Fruit fly (Drosophila melanogaster): Measurements from ENCODE around the gene CG43841.

CG43841 gene

DNA sequence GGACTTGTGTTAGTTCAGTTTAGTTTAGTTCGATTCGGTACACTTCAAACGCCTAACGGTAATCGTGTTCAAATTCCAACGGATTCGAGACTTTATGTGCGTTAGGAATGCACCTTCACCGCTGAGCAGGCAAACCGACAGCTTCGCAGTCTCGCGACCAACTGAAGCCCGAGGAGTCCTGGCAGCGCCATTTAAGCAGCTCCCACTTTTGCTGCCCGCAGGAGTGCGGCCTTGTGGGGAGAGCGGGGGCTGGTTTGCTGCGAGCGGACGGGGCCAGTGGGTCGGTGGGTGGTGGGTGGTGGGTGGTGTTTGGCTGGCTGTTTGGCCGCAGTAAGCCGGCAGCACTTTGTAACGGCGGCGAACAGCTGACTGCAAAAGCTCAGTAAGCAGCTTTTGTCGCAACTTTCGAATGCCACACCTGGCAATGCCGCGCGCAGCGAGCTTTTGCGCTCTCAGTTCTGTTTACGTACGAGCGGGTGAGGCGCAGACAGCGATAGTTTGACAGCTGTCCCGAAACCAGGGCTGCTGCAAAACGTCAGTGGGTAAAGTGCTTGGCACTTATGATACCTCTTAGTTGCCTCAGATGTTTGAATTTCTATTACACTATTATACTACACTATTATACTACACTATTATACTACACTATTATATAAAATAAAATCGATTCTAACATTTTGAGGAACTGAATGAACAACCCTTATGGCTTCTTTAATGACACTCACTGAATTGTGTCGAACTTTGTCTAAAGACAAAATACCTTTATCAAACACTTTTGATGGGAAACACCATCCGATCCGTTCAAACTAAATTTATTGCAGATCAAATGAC is 40.1 kb downstream of the CG43841 start, which contains the start of gene CG32547 (continued):
- TF ChIP-seq CG8632 (GFP tag; optimal IDR thresholded peaks at IDR 0.05) (no peak), dsx (GFP tag; optimal IDR thresholded peaks at IDR 0.05; ENCODE audit: poor library complexity, severe bottlenecking) (no peak), dac (GFP tag; optimal IDR thresholded peaks at IDR 0.05) (no peak), CG9139 (GFP tag; optimal IDR thresholded peaks at IDR 0.05) (no peak), CG6808 (GFP tag; optimal IDR thresholded peaks at IDR 0.05) (peak; percentile 12), achi (GFP tag; optimal IDR thresholded peaks at IDR 0.05) (peak; percentile 91), esn (GFP tag; optimal IDR thresholded peaks at IDR 0.05) (peak; percentile 14), CG3919 (GFP tag; optimal IDR thresholded peaks at IDR 0.05) (no peak), CG11294 (GFP tag; IDR thresholded peaks at IDR 0.05) (no peak), ss (GFP tag; optimal IDR thresholded peaks at IDR 0.05) (no peak), Sox15 (GFP tag; optimal IDR thresholded peaks at IDR 0.05) (no peak), CG34406 (GFP tag; optimal IDR thresholded peaks at IDR 0.05) (no peak), acj6 (GFP tag; optimal IDR thresholded peaks at IDR 0.05) (no peak), pdm3 (GFP tag; optimal IDR thresholded peaks at IDR 0.05) (no peak), Blimp-1 (GFP tag; optimal IDR thresholded peaks at IDR 0.05) (no peak), Eip78C (GFP tag) (peak; percentile 74), CG1621 (tag; optimal IDR thresholded peaks at IDR 0.05) (no peak), OdsH (GFP tag; optimal IDR thresholded peaks at IDR 0.05) (no peak), CG32006 (GFP tag; optimal IDR thresholded peaks at IDR 0.05) (peak; percentile 23), Hr39 (GFP tag; optimal IDR thresholded peaks at IDR 0.05) (peak; percentile 3), CG4318 (GFP tag; optimal IDR thresholded peaks at IDR 0.05) (no peak), CG8319 (GFP tag; optimal IDR thresholded peaks at IDR 0.05) (no peak), CG11762 (GFP tag; optimal IDR thresholded peaks at IDR 0.05; ENCODE audit: insufficient read depth) (no peak)

DNA sequence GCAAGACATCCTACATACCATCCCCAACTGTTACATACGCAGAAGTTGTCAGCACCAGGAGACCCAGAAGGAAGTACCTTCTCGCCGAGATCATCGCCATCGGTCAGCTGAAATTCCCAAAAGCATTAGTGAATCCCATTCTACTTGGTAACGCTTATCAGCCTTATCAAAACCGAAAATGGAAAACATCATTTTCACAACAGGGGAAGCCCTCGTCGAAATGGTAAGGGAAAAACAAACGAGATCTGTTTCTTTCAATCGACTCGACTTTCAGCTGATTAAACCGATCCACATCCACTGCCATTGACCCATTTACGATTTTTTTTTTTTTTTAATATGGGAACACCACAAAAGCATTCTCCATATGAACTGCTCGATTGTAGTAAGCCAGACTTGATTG is 43.1 kb downstream of the CG43841 start:
- no peak for TF ChIP-seq CG6854 (GFP tag; optimal IDR thresholded peaks at IDR 0.05)
- no peak for TF ChIP-seq CG8119 (GFP tag; IDR thresholded peaks at IDR 0.05)
- no peak for TF ChIP-seq ss (GFP tag; optimal IDR thresholded peaks at IDR 0.05)
- no peak for TF ChIP-seq CG9139 (GFP tag; optimal IDR thresholded peaks at IDR 0.05)
- no peak for TF ChIP-seq Hr4 (GFP tag; optimal IDR thresholded peaks at IDR 0.05)
- TF ChIP-seq topi (GFP tag; optimal IDR thresholded peaks at IDR 0.05): no peak
- no peak for TF ChIP-seq Ets96B (tag; optimal IDR thresholded peaks at IDR 0.05)
- no peak for TF ChIP-seq Hr38 (GFP tag; optimal IDR thresholded peaks at IDR 0.05)
- no peak for TF ChIP-seq CG16779 (tag; optimal IDR thresholded peaks at IDR 0.05)
- TF ChIP-seq Sox14 (GFP tag; optimal IDR thresholded peaks at IDR 0.05): no peak
- no peak for TF ChIP-seq vri (GFP tag; optimal IDR thresholded peaks at IDR 0.05)
- TF ChIP-seq spab (GFP tag; optimal IDR thresholded peaks at IDR 0.05): no peak
- TF ChIP-seq Eip75B (GFP tag; optimal IDR thresholded peaks at IDR 0.05): no peak
- TF ChIP-seq CG11902 (GFP tag; optimal IDR thresholded peaks at IDR 0.05): no peak
- no peak for TF ChIP-seq svp (GFP tag)

DNA sequence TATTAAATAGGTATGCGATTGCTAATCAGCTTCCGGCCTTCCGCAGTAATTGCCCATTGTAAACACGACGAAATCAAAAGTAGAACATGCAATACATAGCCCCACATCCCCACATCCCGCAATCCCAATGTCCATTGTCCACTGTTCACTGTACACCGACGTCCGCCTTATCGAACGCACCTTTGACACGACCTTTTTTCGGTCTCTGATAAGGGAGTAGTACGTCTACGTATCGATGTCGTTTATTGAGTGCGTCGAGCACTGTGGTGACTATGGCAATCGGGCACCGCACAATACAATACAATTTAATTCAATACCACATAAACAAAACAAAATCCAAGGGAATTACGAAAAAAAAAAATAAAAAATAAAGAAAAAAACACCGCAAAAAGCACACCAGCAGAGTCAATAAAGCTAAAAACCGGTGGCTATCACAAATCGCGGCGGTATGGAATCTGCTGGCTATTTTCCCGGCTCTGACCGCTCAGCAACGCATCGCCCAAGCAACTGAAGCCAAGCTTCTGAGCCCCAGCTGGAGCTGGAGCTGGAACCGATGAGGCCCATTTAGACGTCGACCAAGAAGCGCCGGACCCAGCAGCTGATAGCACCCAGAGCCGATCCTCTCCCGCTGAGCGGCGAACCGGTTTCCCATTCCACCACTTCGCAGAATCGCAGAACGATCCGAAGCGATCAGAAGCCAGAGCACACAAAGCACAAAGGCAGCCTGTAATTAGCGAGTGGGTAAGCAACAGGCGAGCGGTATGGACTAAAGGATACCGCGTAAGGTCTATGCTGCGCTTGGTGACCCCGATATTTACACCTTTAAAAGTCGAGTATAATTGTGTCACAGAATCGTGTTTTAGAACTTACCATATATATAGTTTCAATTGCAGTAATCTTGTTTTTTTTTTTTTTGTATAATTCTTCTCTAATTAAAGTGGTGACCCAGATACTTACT is 44.1 kb downstream of the CG43841 start, which contains the start of gene Hayan:
Gene Hayan (minus strand): TSS at position 512 of the 958 bp plus-strand sequence.
- TF ChIP-seq dsx (GFP tag; optimal IDR thresholded peaks at IDR 0.05; ENCODE audit: poor library complexity, severe bottlenecking) (peak; percentile 14), topi (GFP tag; optimal IDR thresholded peaks at IDR 0.05) (peak; percentile 18), fd59A (GFP tag; optimal IDR thresholded peaks at IDR 0.05) (no peak), CG16779 (tag; optimal IDR thresholded peaks at IDR 0.05) (peak; percentile 63), CG10669 (GFP tag; optimal IDR thresholded peaks at IDR 0.05) (peak; percentile 16), eg (GFP tag; IDR thresholded peaks at IDR 0.05) (peak; percentile 41; the same call in 1 of the 3 replicates), CG10631 (GFP tag; optimal IDR thresholded peaks at IDR 0.05) (no peak), Hr39 (GFP tag; optimal IDR thresholded peaks at IDR 0.05) (no peak), Lpt (GFP tag; optimal IDR thresholded peaks at IDR 0.05) (peak; percentile 50), CG11762 (GFP tag; optimal IDR thresholded peaks at IDR 0.05; ENCODE audit: insufficient read depth) (no peak), fd85E (GFP tag; optimal IDR thresholded peaks at IDR 0.05) (no peak), pdm3 (GFP tag; optimal IDR thresholded peaks at IDR 0.05) (peak; percentile 38), fkh (GFP tag; optimal IDR thresholded peaks at IDR 0.05) (no peak), CG11294 (GFP tag; IDR thresholded peaks at IDR 0.05) (no peak), esn (GFP tag; optimal IDR thresholded peaks at IDR 0.05) (peak; percentile 21), achi (GFP tag; optimal IDR thresholded peaks at IDR 0.05) (no peak), vri (GFP tag; optimal IDR thresholded peaks at IDR 0.05) (peak; percentile 53), CG6808 (GFP tag; optimal IDR thresholded peaks at IDR 0.05) (peak; percentile 85), Hr38 (GFP tag; optimal IDR thresholded peaks at IDR 0.05) (no peak), CG9139 (GFP tag; optimal IDR thresholded peaks at IDR 0.05) (peak; percentile 77)

Data from whole organism, prepupa.